Worm (Caenorhabditis elegans) whole organism, young adult: ENCODE measurements around the gene dct-11.

ENCODE experiments used
- B0336.3 ChIP-seq: fragments of 200-800 bp; sonication (Bioruptor generic); IDR thresholded peaks from 2 replicates; pipeline ENCODE4 v1.3.6; 2022; ENCODE audit warnings: missing genetic modification characterization, missing compliant biosample characterization
- C06A6.2 ChIP-seq: fragments of 200-800 bp; sonication (Bioruptor generic); conservative IDR thresholded peaks from 2 replicates; pipeline ENCODE4 v1.3.6; 2022; ENCODE audit warnings: missing genetic modification characterization, missing compliant biosample characterization
- C17E4.6 ChIP-seq: fragments of 200-800 bp; sonication (Bioruptor generic); IDR thresholded peaks from 2 replicates; pipeline ENCODE4 v1.3.6; 2022; ENCODE audit warnings: missing genetic modification reagents, missing genetic modification characterization, missing compliant biosample characterization
- F52B5.7 ChIP-seq: sonication (generic microtip); optimal IDR thresholded peaks from 2 replicates; lab custom pipeline; 2016; ENCODE audit warnings: mild to moderate bottlenecking, missing genetic modification characterization, missing compliant biosample characterization
- F57C9.4 ChIP-seq: sonication (generic microtip); optimal IDR thresholded peaks from 2 replicates; lab custom pipeline; 2017; ENCODE audit warnings: mild to moderate bottlenecking, missing genetic modification characterization, missing compliant biosample characterization
- K12H6.12 ChIP-seq: fragments of 200-800 bp; sonication (Bioruptor generic); optimal IDR thresholded peaks from 2 replicates; lab custom pipeline; 2018; ENCODE audit warnings: mild to moderate bottlenecking, missing genetic modification characterization, missing compliant biosample characterization
- Y53F4B.3 ChIP-seq: fragments of 200-800 bp; sonication (Bioruptor generic); IDR thresholded peaks from 2 replicates; pipeline ENCODE4 v1.3.6; 2022; ENCODE audit warnings: missing genetic modification reagents, missing genetic modification characterization, missing compliant biosample characterization
- ama-1 ChIP-seq, 3 experiments: fragments of 150-350 bp in 1 of 3; sonication (generic microtip) in 2 of 3; optimal IDR thresholded peaks; 2 replicates each; lab custom pipeline; 2014 to 2018; ENCODE audit warnings: missing biosample characterization in 2 of 3, missing genetic modification characterization in 2 of 3, missing genetic modification reagents in 2 of 3
- aptf-2 ChIP-seq: fragments of 200-800 bp; sonication (Bioruptor generic); conservative IDR thresholded peaks from 2 replicates; pipeline ENCODE4 v1.3.6; 2022; ENCODE audit warnings: missing genetic modification reagents, missing genetic modification characterization, missing compliant biosample characterization
- aptf-3 ChIP-seq: fragments of 200-800 bp; sonication (Bioruptor generic); IDR thresholded peaks from 2 replicates; pipeline ENCODE4 v1.3.6; 2022; ENCODE audit warnings: missing genetic modification characterization, missing compliant biosample characterization
- attf-3 ChIP-seq: fragments of 200-800 bp; sonication (Bioruptor generic); conservative IDR thresholded peaks from 2 replicates; pipeline ENCODE4 v1.3.6; 2022; ENCODE audit warnings: missing genetic modification reagents, missing genetic modification characterization, missing compliant biosample characterization
- attf-5 ChIP-seq: fragments of 200-800 bp; sonication (Bioruptor generic); optimal IDR thresholded peaks from 2 replicates; lab custom pipeline; 2018; ENCODE audit warnings: mild to moderate bottlenecking, missing genetic modification characterization, missing compliant biosample characterization
- bed-1 ChIP-seq: fragments of 200-800 bp; sonication (Bioruptor generic); IDR thresholded peaks from 2 replicates; pipeline ENCODE4 v1.3.6; 2022; ENCODE audit warnings: missing genetic modification reagents, missing genetic modification characterization, missing compliant biosample characterization
- bed-2 ChIP-seq: fragments of 200-800 bp; sonication (Bioruptor generic); IDR thresholded peaks from 2 replicates; pipeline ENCODE4 v1.3.6; 2022; ENCODE audit warnings: missing genetic modification reagents, missing genetic modification characterization, missing compliant biosample characterization
- cebp-1 ChIP-seq, 2 experiments: fragments of 200-800 bp in 1 of 2; sonication (Bioruptor generic) in 1 of 2; sonication (generic microtip) in 1 of 2; IDR thresholded peaks in 1 of 2; optimal IDR thresholded peaks in 1 of 2; 2 replicates each; pipeline versions ENCODE4 v1.3.6 to Lab custom; 2017 to 2022; ENCODE audit warnings: missing compliant biosample characterization in 2 of 2, missing genetic modification characterization in 2 of 2, mild to moderate bottlenecking in 1 of 2, missing genetic modification reagents in 1 of 2, moderate library complexity in 1 of 2
- cebp-2 ChIP-seq: fragments of 200-800 bp; sonication (Bioruptor generic); IDR thresholded peaks from 2 replicates; pipeline ENCODE4 v1.3.6; 2022; ENCODE audit warnings: missing genetic modification characterization, missing compliant biosample characterization
- ceh-79 ChIP-seq: sonication (generic microtip); optimal IDR thresholded peaks from 2 replicates; lab custom pipeline; 2017; ENCODE audit warnings: mild to moderate bottlenecking, missing genetic modification characterization, missing compliant biosample characterization
- dox-1 ChIP-seq: fragments of 200-800 bp; sonication (Bioruptor generic); IDR thresholded peaks from 2 replicates; pipeline ENCODE4 v1.3.6; 2022; ENCODE audit warnings: missing genetic modification reagents, missing genetic modification characterization, missing compliant biosample characterization
- dpl-1 ChIP-seq: fragments of 150-350 bp; optimal IDR thresholded peaks from 2 replicates; lab custom pipeline; 2014; ENCODE audit warnings: missing biosample characterization, missing genetic modification reagents, missing genetic modification characterization
- ets-4 ChIP-seq: fragments of 200-800 bp; sonication (Bioruptor generic); optimal IDR thresholded peaks from 2 replicates; lab custom pipeline; 2018; ENCODE audit warnings: mild to moderate bottlenecking, missing genetic modification characterization, missing compliant biosample characterization
- lin-26 ChIP-seq: fragments of 200-800 bp; sonication (Bioruptor generic); IDR thresholded peaks from 2 replicates; pipeline ENCODE4 v1.3.6; 2022; ENCODE audit warnings: missing genetic modification reagents, missing genetic modification characterization, missing compliant biosample characterization
- lin-40 ChIP-seq: sonication (generic microtip); optimal IDR thresholded peaks from 2 replicates; lab custom pipeline; 2016; ENCODE audit warnings: missing genetic modification characterization, mild to moderate bottlenecking, missing compliant biosample characterization, missing genotype, missing genetic modification reagents
- lir-1 ChIP-seq: fragments of 200-800 bp; sonication (Bioruptor generic); conservative IDR thresholded peaks from 2 replicates; pipeline ENCODE4 v1.3.6; 2022; ENCODE audit warnings: missing genetic modification reagents, missing genetic modification characterization, missing compliant biosample characterization
- madf-10 ChIP-seq: sonication (generic microtip); optimal IDR thresholded peaks from 2 replicates; lab custom pipeline; 2016; ENCODE audit warnings: mild to moderate bottlenecking, missing genetic modification characterization, missing compliant biosample characterization
- madf-6 ChIP-seq: fragments of 200-800 bp; sonication (Bioruptor generic); IDR thresholded peaks from 2 replicates; pipeline ENCODE4 v1.3.6; 2022; ENCODE audit warnings: missing genetic modification reagents, missing genetic modification characterization, missing compliant biosample characterization
- mcd-1 ChIP-seq: fragments of 200-800 bp; sonication (Bioruptor generic); IDR thresholded peaks from 2 replicates; pipeline ENCODE4 v1.3.6; 2022; ENCODE audit warnings: missing genetic modification reagents, missing genetic modification characterization, missing compliant biosample characterization
- mel-28 ChIP-seq: sonication (generic microtip); optimal IDR thresholded peaks from 2 replicates; lab custom pipeline; 2016; ENCODE audit warnings: borderline replicate concordance, mild to moderate bottlenecking, missing genetic modification characterization, missing compliant biosample characterization
- mes-4 ChIP-seq: sonication (generic microtip); optimal IDR thresholded peaks from 2 replicates; lab custom pipeline; 2016; ENCODE audit warnings: missing genotype, missing genetic modification characterization, missing compliant biosample characterization
- nfya-1 ChIP-seq: sonication (generic microtip); optimal IDR thresholded peaks from 2 replicates; lab custom pipeline; 2017; ENCODE audit warnings: antibody characterized with exemption, missing compliant biosample characterization, missing genetic modification characterization, borderline replicate concordance; ENCODE audit not compliant: insufficient read depth
- nfya-2 ChIP-seq: fragments of 200-800 bp; sonication (Bioruptor generic); IDR thresholded peaks from 2 replicates; pipeline ENCODE4 v1.3.6; 2022; ENCODE audit warnings: missing genetic modification reagents, missing genetic modification characterization, missing compliant biosample characterization
- nfyb-1 ChIP-seq: fragments of 200-800 bp; sonication (Bioruptor generic); IDR thresholded peaks from 2 replicates; pipeline ENCODE4 v1.3.6; 2022; ENCODE audit warnings: missing genetic modification reagents, missing genetic modification characterization, missing compliant biosample characterization
- nhr-120 ChIP-seq: fragments of 200-800 bp; sonication (Bioruptor generic); IDR thresholded peaks from 2 replicates; pipeline ENCODE4 v1.3.6; 2022; ENCODE audit warnings: missing genetic modification characterization, missing compliant biosample characterization
- nhr-90 ChIP-seq: sonication (generic microtip); optimal IDR thresholded peaks from 2 replicates; lab custom pipeline; 2016; ENCODE audit warnings: missing genotype, mild to moderate bottlenecking, missing genetic modification characterization, missing compliant biosample characterization
- pbrm-1 ChIP-seq: fragments of 200-800 bp; sonication (Bioruptor generic); IDR thresholded peaks from 2 replicates; pipeline ENCODE4 v1.3.6; 2022; ENCODE audit warnings: missing genetic modification reagents, missing genetic modification characterization, missing compliant biosample characterization
- snpc-3.4 ChIP-seq: sonication (generic microtip); optimal IDR thresholded peaks from 2 replicates; lab custom pipeline; 2017; ENCODE audit warnings: missing genetic modification characterization, mild to moderate bottlenecking, missing compliant biosample characterization, antibody characterized with exemption, moderate library complexity, missing genotype, missing genetic modification reagents
- tbx-9 ChIP-seq: sonication (generic microtip); optimal IDR thresholded peaks from 2 replicates; lab custom pipeline; 2016; ENCODE audit warnings: borderline replicate concordance, missing genetic modification characterization, inconsistent platforms, missing compliant biosample characterization
- tlf-1 ChIP-seq: fragments of 200-800 bp; sonication (Bioruptor generic); optimal IDR thresholded peaks from 2 replicates; lab custom pipeline; 2018; ENCODE audit warnings: mild to moderate bottlenecking, missing genetic modification characterization, missing compliant biosample characterization
- xnd-1 ChIP-seq: sonication (generic microtip); optimal IDR thresholded peaks from 2 replicates; lab custom pipeline; 2016; ENCODE audit warnings: missing genotype, missing genetic modification reagents, missing genetic modification characterization, missing compliant biosample characterization
- zfh-2 ChIP-seq: fragments of 200-800 bp; sonication (Bioruptor generic); conservative IDR thresholded peaks from 2 replicates; pipeline ENCODE4 v1.3.6; 2022; ENCODE audit warnings: missing genetic modification reagents, missing genetic modification characterization, missing compliant biosample characterization
- ztf-3 ChIP-seq: fragments of 200-800 bp; sonication (Bioruptor generic); optimal IDR thresholded peaks from 2 replicates; lab custom pipeline; 2018; ENCODE audit warnings: mild to moderate bottlenecking, missing genetic modification characterization, missing compliant biosample characterization
- ztf-6 ChIP-seq: fragments of 200-800 bp; sonication (Bioruptor generic); IDR thresholded peaks from 2 replicates; pipeline ENCODE4 v1.3.6; 2022; ENCODE audit warnings: missing genetic modification reagents, missing genetic modification characterization, missing compliant biosample characterization

dct-11 gene

DNA sequence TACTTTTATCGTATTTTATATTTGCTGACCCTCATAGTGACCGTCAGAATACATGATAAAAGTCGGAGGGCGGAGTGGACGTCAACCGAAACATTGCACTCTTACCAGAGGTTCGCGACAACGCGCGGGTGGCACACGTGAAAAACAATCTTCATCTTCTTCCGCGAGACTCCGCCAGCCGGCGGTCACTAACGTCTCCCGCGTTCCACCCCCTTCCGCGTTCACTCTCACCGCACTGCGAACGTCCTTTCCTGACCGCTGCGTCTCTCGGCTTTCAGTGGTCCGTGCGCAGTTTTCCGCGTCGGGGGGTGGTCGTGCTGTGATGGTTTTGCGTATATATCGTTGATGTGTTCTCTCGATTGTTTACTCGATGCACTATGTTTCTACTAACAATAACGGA, 21.4 kb downstream of the dct-11 start (continued):
- TF ChIP-seq nhr-120 (no peak), madf-6 (GFP tag; lab: Robert Waterston, UW) (no peak), ceh-79 (tag; lab: Kevin White, UChicago) (no peak), bed-1 (GFP tag; lab: Robert Waterston, UW) (no peak), ztf-3 (GFP tag; lab: Kevin White, UChicago) (no peak), mes-4 (no peak), nfya-1 (tag; lab: Kevin White, UChicago) (no peak), xnd-1 (tag; lab: Kevin White, UChicago) (no peak), cebp-2 (GFP tag; lab: Robert Waterston, UW) (no peak), mel-28 (tag; lab: Kevin White, UChicago) (no peak), dox-1 (GFP tag; lab: Robert Waterston, UW) (0 out of 2 replicates have a peak, but pooled peaks have one; percentile 20), nfya-2 (GFP tag; lab: Robert Waterston, UW) (no peak), tbx-9 (tag; lab: Kevin White, UChicago) (no peak), lin-40 (no peak), snpc-3.4 (tag; lab: Kevin White, UChicago) (no peak), ama-1 (optimal IDR thresholded peaks at IDR 0.05; lab: Kevin White, UChicago) (no peak), ama-1 (GFP tag; optimal IDR thresholded peaks at IDR 0.05; lab: Kevin White, UChicago) (no peak), dpl-1 (GFP tag; lab: Kevin White, UChicago) (no peak)

ce11 chrX:5817078-5817477, 22.5 kb downstream of the dct-11 start:
- TF ChIP-seq F57C9.4 (tag; lab: Kevin White, UChicago), result no peak
- no peak for TF ChIP-seq cebp-1 (GFP tag; IDR thresholded peaks at IDR 0.05; lab: Robert Waterston, UW)
- TF ChIP-seq cebp-1 (tag; optimal IDR thresholded peaks at IDR 0.05; lab: Kevin White, UChicago), result peak; percentile 11

ce11 chrX:5816346-5816745, 23.2 kb downstream of the dct-11 start:
- TF ChIP-seq aptf-3, result 0 out of 2 replicates have a peak, but pooled peaks have one; percentile 42
- no peak for TF ChIP-seq pbrm-1
- TF ChIP-seq K12H6.12 (tag; lab: Kevin White, UChicago), result peak; percentile 17
- TF ChIP-seq zfh-2, result peak; percentile 85
- no peak for TF ChIP-seq xnd-1 (tag; lab: Kevin White, UChicago)
- peak; percentile 98 for TF ChIP-seq madf-10 (tag; lab: Kevin White, UChicago)
- 0 out of 2 replicates have a peak, but pooled peaks have one; percentile 23 for TF ChIP-seq bed-2 (GFP tag; lab: Robert Waterston, UW)
- 0 out of 2 replicates have a peak, but pooled peaks have one; percentile 7 for TF ChIP-seq mcd-1 (GFP tag; lab: Robert Waterston, UW)
- TF ChIP-seq F52B5.7, result no peak
- TF ChIP-seq, all 124 proteins: peak for 6

- no peak for TF ChIP-seq B0336.3 (GFP tag; lab: Robert Waterston, UW)
- TF ChIP-seq lir-1 (GFP tag; lab: Robert Waterston, UW), result no peak
- TF ChIP-seq nhr-90, result no peak
- TF ChIP-seq ets-4 (GFP tag; lab: Kevin White, UChicago), result no peak
- no peak for TF ChIP-seq attf-5 (GFP tag; lab: Kevin White, UChicago)
- TF ChIP-seq Y53F4B.3 (GFP tag; lab: Robert Waterston, UW), result no peak
- TF ChIP-seq C06A6.2 (GFP tag; lab: Robert Waterston, UW), result no peak
- no peak for TF ChIP-seq aptf-2 (GFP tag; lab: Robert Waterston, UW)
- TF ChIP-seq nfyb-1, result no peak
- TF ChIP-seq tlf-1 (GFP tag; lab: Kevin White, UChicago), result no peak
- no peak for TF ChIP-seq madf-6 (GFP tag; lab: Robert Waterston, UW)
- TF ChIP-seq lin-26 (GFP tag; lab: Robert Waterston, UW), result no peak
- TF ChIP-seq C17E4.6 (GFP tag; lab: Robert Waterston, UW), result no peak
- TF ChIP-seq ztf-6, result no peak
- TF ChIP-seq F57C9.4 (tag; lab: Kevin White, UChicago), result no peak
- no peak for TF ChIP-seq attf-3 (GFP tag; lab: Robert Waterston, UW)
Measured at ce11 chrX:5815343-5815742, 24.2 kb downstream of the dct-11 start.
